Fruit fly (Drosophila melanogaster) whole organism, wandering third instar larva: ENCODE measurements around the gene Remo.

Experiments
- N ChIP-seq: fragments of >200 bp; optimal IDR thresholded peaks from 2 replicates; lab custom pipeline; 2018; ENCODE audit warnings: missing biosample characterization, missing external identifiers, missing genetic modification characterization
- Rel ChIP-seq, 2 experiments: fragments of 200-800 bp; sonication (Bioruptor generic) in 1 of 2; optimal IDR thresholded peaks; 2 replicates in 1 of 2; 3 replicates in 1 of 2; lab custom pipeline; 2016 to 2019; ENCODE audit warnings: mild to moderate bottlenecking in 2 of 2, missing biosample characterization in 2 of 2, missing genetic modification characterization in 2 of 2, moderate library complexity in 1 of 2
- dl ChIP-seq, 2 experiments: fragments of 175-275, 200-275 bp in 1 of 2; fragments of 200-275 bp in 1 of 2; sonication (Bioruptor generic); optimal IDR thresholded peaks; lab custom pipeline; 2018; ENCODE audit warnings: mild to moderate bottlenecking in 2 of 2, missing biosample characterization in 2 of 2, missing genetic modification characterization in 2 of 2, moderate library complexity in 2 of 2; ENCODE audit not compliant: partially characterized antibody in 2 of 2, insufficient read depth in 1 of 2
- h ChIP-seq: fragments of 200-800 bp; sonication (Bioruptor generic); optimal IDR thresholded peaks from 3 replicates; lab custom pipeline; 2016; ENCODE audit warnings: missing biosample characterization, mild to moderate bottlenecking, missing genetic modification characterization
- usp ChIP-seq: fragments of >200 bp; optimal IDR thresholded peaks from 2 replicates; lab custom pipeline; 2017; ENCODE audit warnings: missing biosample characterization, missing genetic modification characterization

DNA sequence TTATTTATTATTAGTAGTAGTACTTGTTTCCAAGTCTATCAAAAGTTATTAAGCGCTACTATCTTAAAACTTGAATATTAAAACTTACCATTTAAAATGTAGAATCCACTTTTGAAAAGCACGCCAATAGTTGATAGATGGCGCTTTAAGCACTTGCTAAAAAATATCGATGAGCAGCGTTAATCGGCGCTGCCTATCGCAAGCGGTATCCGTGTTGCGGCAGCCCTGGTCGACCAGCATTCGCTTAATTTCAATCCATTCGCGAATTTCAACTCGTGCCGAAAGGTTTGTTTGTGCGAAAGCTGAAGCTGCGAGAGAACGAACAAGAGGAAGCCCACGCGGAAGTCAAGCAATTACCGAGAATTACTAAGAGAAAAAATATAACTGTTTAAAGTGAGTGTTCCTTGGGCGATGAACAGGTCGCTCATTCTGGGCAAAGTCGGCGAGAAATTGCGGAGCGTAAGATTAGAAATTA lies 41.8 kb downstream of the Remo start, which contains the start of gene Prx2:
- TF ChIP-seq N (GFP tag; lab: Kevin White, UChicago) (no peak), usp (GFP tag; lab: Kevin White, UChicago) (no peak), dl (GFP tag; optimal IDR thresholded peaks at IDR 0.05; lab: Kevin White, UChicago; ENCODE audit: insufficient read depth in 1 of 2, partially characterized antibody in 2 of 2) (no peak), Rel (GFP tag; optimal IDR thresholded peaks at IDR 0.05; lab: Kevin White, UChicago) (no peak), Rel (tag; optimal IDR thresholded peaks at IDR 0.05; lab: Kevin White, UChicago) (peak; percentile 60), h (GFP tag; lab: Kevin White, UChicago) (peak; percentile 42)
